Fruit fly (Drosophila melanogaster) whole organism, pupa: Measurements from ENCODE around the gene CG16957.

Experiments used
- CG10348 ChIP-seq: fragments of 200-800 bp; sonication (Bioruptor generic); IDR thresholded peaks from 2 replicates; pipeline ENCODE4 v1.3.6; 2022; ENCODE audit warnings: missing biosample characterization, missing genetic modification characterization
- CG12605 ChIP-seq: fragments of 200-800 bp; sonication (Bioruptor generic); IDR thresholded peaks from 2 replicates; pipeline ENCODE4 v1.3.6; 2022; ENCODE audit warnings: missing biosample characterization, missing genetic modification characterization
- CG13204 ChIP-seq: fragments of 200-800 bp; sonication (Bioruptor generic); optimal IDR thresholded peaks from 2 replicates; lab custom pipeline; 2018; ENCODE audit warnings: missing biosample characterization, mild to moderate bottlenecking, missing genetic modification characterization, moderate library complexity
- CG14655 ChIP-seq: fragments of 200-800 bp; sonication (Bioruptor generic); optimal IDR thresholded peaks from 3 replicates; lab custom pipeline; 2017; ENCODE audit warnings: mild to moderate bottlenecking, missing biosample characterization, missing genetic modification reagents, missing genetic modification characterization
- CG15710 ChIP-seq: fragments of 200-800 bp; sonication (Bioruptor generic); optimal IDR thresholded peaks from 2 replicates; lab custom pipeline; 2018; ENCODE audit warnings: missing biosample characterization, mild to moderate bottlenecking, missing genetic modification characterization, moderate library complexity
- CG17806 ChIP-seq: fragments of 200-800 bp; sonication (Bioruptor generic); optimal IDR thresholded peaks from 2 replicates; lab custom pipeline; 2018; ENCODE audit warnings: missing biosample characterization, mild to moderate bottlenecking, missing genetic modification characterization, moderate library complexity
- CG32121 ChIP-seq: fragments of 200-800 bp; sonication (Bioruptor generic); IDR thresholded peaks from 2 replicates; pipeline ENCODE4 v1.3.6; 2022; ENCODE audit warnings: missing biosample characterization, missing genetic modification characterization
- CG34367 ChIP-seq: fragments of 200-800 bp; sonication (Bioruptor generic); optimal IDR thresholded peaks from 2 replicates; lab custom pipeline; 2018; ENCODE audit warnings: missing biosample characterization, mild to moderate bottlenecking, missing genetic modification characterization
- CG4496 ChIP-seq: fragments of 200-800 bp; sonication (Bioruptor generic); IDR thresholded peaks from 3 replicates; pipeline ENCODE4 v1.3.6; 2022; ENCODE audit warnings: missing biosample characterization, missing genetic modification characterization
- CG8159 ChIP-seq: fragments of 200-800 bp; sonication (Bioruptor generic); optimal IDR thresholded peaks from 3 replicates; lab custom pipeline; 2018; ENCODE audit warnings: missing biosample characterization, mild to moderate bottlenecking, missing genetic modification characterization, moderate library complexity
- CG8301 ChIP-seq: fragments of 200-800 bp; sonication (Bioruptor generic); optimal IDR thresholded peaks from 2 replicates; lab custom pipeline; 2018; ENCODE audit warnings: missing biosample characterization, mild to moderate bottlenecking, missing genetic modification characterization
- CG9948 ChIP-seq: fragments of 200-800 bp; sonication (Bioruptor generic); optimal IDR thresholded peaks from 2 replicates; lab custom pipeline; 2018; ENCODE audit warnings: missing biosample characterization, mild to moderate bottlenecking, missing genetic modification characterization, moderate library complexity
- D1 ChIP-seq: fragments of 200-800 bp; sonication (Bioruptor generic); optimal IDR thresholded peaks from 2 replicates; lab custom pipeline; 2018; ENCODE audit warnings: missing biosample characterization, mild to moderate bottlenecking, missing genetic modification characterization, moderate library complexity
- EcR ChIP-seq: fragments of 200-800 bp; sonication (Bioruptor generic); optimal IDR thresholded peaks from 3 replicates; lab custom pipeline; 2019; ENCODE audit warnings: missing biosample characterization, missing genetic modification characterization, mild to moderate bottlenecking, moderate library complexity, missing genetic modification reagents
- Ets98B ChIP-seq: fragments of 200-800 bp; sonication (Bioruptor generic); IDR thresholded peaks from 2 replicates; pipeline ENCODE4 v1.3.6; 2022; ENCODE audit warnings: missing biosample characterization, missing genetic modification characterization
- Pif1A ChIP-seq: fragments of 200-800 bp; sonication (Bioruptor generic); optimal IDR thresholded peaks from 3 replicates; lab custom pipeline; 2016; ENCODE audit warnings: missing biosample characterization, missing genetic modification characterization
- Pif1B ChIP-seq: fragments of 200-800 bp; sonication (Bioruptor generic); optimal IDR thresholded peaks from 3 replicates; lab custom pipeline; 2016; ENCODE audit warnings: missing biosample characterization, missing genetic modification characterization
- Snoo ChIP-seq: fragments of 200-800 bp; sonication (Bioruptor generic); optimal IDR thresholded peaks from 3 replicates; lab custom pipeline; 2017; ENCODE audit warnings: missing biosample characterization, mild to moderate bottlenecking, missing genetic modification characterization, inconsistent platforms
- fd96Ca ChIP-seq: fragments of 200-800 bp; sonication (Bioruptor generic); IDR thresholded peaks from 3 replicates; pipeline ENCODE4 v1.3.6; 2022; ENCODE audit warnings: missing biosample characterization, missing genetic modification characterization
- gl ChIP-seq: fragments of 200-800 bp; sonication (Bioruptor generic); optimal IDR thresholded peaks from 2 replicates; lab custom pipeline; 2018; ENCODE audit warnings: missing biosample characterization, mild to moderate bottlenecking, missing genetic modification characterization
- rn ChIP-seq: fragments of 200-800 bp; sonication (Bioruptor generic); IDR thresholded peaks from 2 replicates; pipeline ENCODE4 v1.3.6; 2022; ENCODE audit warnings: missing biosample characterization, missing genetic modification characterization

CG16957 gene

dm6 chr2L:13387255-13387654, 8.7 kb downstream of the CG16957 start, which contains the start of the genes Ing5 and CG7099:
Gene Ing5 (minus strand): TSS chr2L:13387312.
Gene CG7099 (plus strand): TSS chr2L:13387571.
- TF ChIP-seq CG34367 (tag; lab: Kevin White, UChicago) (peak; percentile 88), rn (GFP tag; lab: Robert Waterston, UW) (peak; percentile 87), CG8301 (peak; percentile 89), D1 (no peak), CG32121 (GFP tag; lab: Robert Waterston, UW) (peak; percentile 93), CG14655 (GFP tag; lab: Kevin White, UChicago) (no peak), gl (tag; lab: Kevin White, UChicago) (peak; percentile 77), Snoo (tag; lab: Kevin White, UChicago) (peak; percentile 95), CG9948 (tag; lab: Kevin White, UChicago) (peak; percentile 92), CG8159 (tag; lab: Kevin White, UChicago) (peak; percentile 93), CG13204 (GFP tag; lab: Kevin White, UChicago) (no peak), Pif1A (GFP tag; lab: Kevin White, UChicago) (no peak), Ets98B (GFP tag; lab: Robert Waterston, UW) (peak; percentile 93), fd96Ca (GFP tag; lab: Robert Waterston, UW) (peak; percentile 93), CG4496 (GFP tag; lab: Robert Waterston, UW) (peak; percentile 96), CG12605 (GFP tag; lab: Robert Waterston, UW) (peak; percentile 89), Pif1B (GFP tag; lab: Kevin White, UChicago) (peak; percentile 93), CG10348 (peak; percentile 63), CG15710 (tag; lab: Kevin White, UChicago) (peak; percentile 93), CG17806 (tag; lab: Kevin White, UChicago) (peak; percentile 94), EcR (GFP tag; lab: Kevin White, UChicago) (no peak)

dm6 chr2L:13382351-13383029, 13.5 kb downstream of the CG16957 start, which contains the start of gene loqs:
Gene loqs (plus strand): TSS chr2L:13382652.
- TF ChIP-seq CG34367 (tag; lab: Kevin White, UChicago) (no peak), CG15710 (tag; lab: Kevin White, UChicago) (no peak), Pif1A (GFP tag; lab: Kevin White, UChicago) (no peak), EcR (GFP tag; lab: Kevin White, UChicago) (no peak), fd96Ca (GFP tag; lab: Robert Waterston, UW) (no peak), CG8301 (no peak), CG8159 (tag; lab: Kevin White, UChicago) (no peak), Ets98B (GFP tag; lab: Robert Waterston, UW) (no peak; the same call in 1 of the 2 replicates), D1 (no peak)

dm6 chr2L:13378488-13378964, 17.5 kb downstream of the CG16957 start, which contains the start of the genes CG9302 and beta'COP:
Gene CG9302 (minus strand): TSS chr2L:13378538.
Gene beta'COP (plus strand): TSS chr2L:13378902.
- TF ChIP-seq CG4496 (GFP tag; lab: Robert Waterston, UW) (no peak), CG14655 (GFP tag; lab: Kevin White, UChicago) (no peak), CG34367 (tag; lab: Kevin White, UChicago) (no peak), CG17806 (tag; lab: Kevin White, UChicago) (peak; percentile 38), EcR (GFP tag; lab: Kevin White, UChicago) (no peak), CG8159 (tag; lab: Kevin White, UChicago) (no peak), CG12605 (GFP tag; lab: Robert Waterston, UW) (no peak), CG8301 (no peak), CG13204 (GFP tag; lab: Kevin White, UChicago) (no peak), rn (GFP tag; lab: Robert Waterston, UW) (no peak), fd96Ca (GFP tag; lab: Robert Waterston, UW) (0 out of 3 replicates have a peak, but pooled peaks have one; percentile 43), CG10348 (0 out of 2 replicates have a peak, but pooled peaks have one; percentile 22), Pif1B (GFP tag; lab: Kevin White, UChicago) (no peak), D1 (no peak), CG15710 (tag; lab: Kevin White, UChicago) (peak; percentile 86), gl (tag; lab: Kevin White, UChicago) (no peak), Snoo (tag; lab: Kevin White, UChicago) (peak; percentile 57), CG32121 (GFP tag; lab: Robert Waterston, UW) (peak; percentile 36; the same call in 1 of the 2 replicates), Ets98B (GFP tag; lab: Robert Waterston, UW) (peak; percentile 34; the same call in 1 of the 2 replicates), Pif1A (GFP tag; lab: Kevin White, UChicago) (no peak), CG9948 (tag; lab: Kevin White, UChicago) (peak; percentile 58)
- TF ChIP-seq, all 21 proteins: peak for 8

- no peak for TF ChIP-seq EcR (GFP tag; lab: Kevin White, UChicago)
Measured at dm6 chr2L:13376086-13376485, 19.9 kb downstream of the CG16957 start.

- TF ChIP-seq CG32121 (GFP tag; lab: Robert Waterston, UW) (peak; percentile 94), Snoo (tag; lab: Kevin White, UChicago) (peak; percentile 96), CG34367 (tag; lab: Kevin White, UChicago) (peak; percentile 92), CG9948 (tag; lab: Kevin White, UChicago) (peak; percentile 97), CG8159 (tag; lab: Kevin White, UChicago) (peak; percentile 96), gl (tag; lab: Kevin White, UChicago) (peak; percentile 80), CG8301 (peak; percentile 93), CG4496 (GFP tag; lab: Robert Waterston, UW) (peak; percentile 92), CG13204 (GFP tag; lab: Kevin White, UChicago) (no peak), Pif1B (GFP tag; lab: Kevin White, UChicago) (peak; percentile 94), CG17806 (tag; lab: Kevin White, UChicago) (peak; percentile 93), CG15710 (tag; lab: Kevin White, UChicago) (peak; percentile 96), CG10348 (peak; percentile 90), Pif1A (GFP tag; lab: Kevin White, UChicago) (no peak), fd96Ca (GFP tag; lab: Robert Waterston, UW) (peak; percentile 93), CG12605 (GFP tag; lab: Robert Waterston, UW) (peak; percentile 59), D1 (no peak), CG14655 (GFP tag; lab: Kevin White, UChicago) (peak; percentile 97), EcR (GFP tag; lab: Kevin White, UChicago) (no peak), Ets98B (GFP tag; lab: Robert Waterston, UW) (peak; percentile 90), rn (GFP tag; lab: Robert Waterston, UW) (peak; percentile 90)
Measured at dm6 chr2L:13373435-13374242, 22.3 kb downstream of the CG16957 start, which contains the start of the genes Bdp1 and CG6565. Gene Bdp1 (minus strand): TSS chr2L:13373890. Gene CG6565 (plus strand): TSS chr2L:13374019.
